Fruit fly (Drosophila melanogaster) whole organism, wandering third instar larva: Measurements from ENCODE around the gene RhoGAP18B.

Source experiments
- CG32264 ChIP-seq: fragments of 200-800 bp; sonication (Bioruptor generic); optimal IDR thresholded peaks from 2 replicates; lab custom pipeline; 2016; ENCODE audit warnings: missing biosample characterization, missing genetic modification characterization
- CrebA ChIP-seq: fragments of 200-800 bp; sonication (Bioruptor generic); optimal IDR thresholded peaks from 2 replicates; lab custom pipeline; 2016; ENCODE audit warnings: missing biosample characterization, mild to moderate bottlenecking, missing genetic modification characterization, borderline replicate concordance
- Dif ChIP-seq: fragments of 200-275, 200-300 bp; sonication (Bioruptor generic); optimal IDR thresholded peaks from 2 replicates; lab custom pipeline; 2018; ENCODE audit warnings: missing biosample characterization, missing genetic modification characterization; ENCODE audit not compliant: partially characterized antibody
- Myc ChIP-seq: fragments of >200 bp; optimal IDR thresholded peaks from 2 replicates; lab custom pipeline; 2017
- pan ChIP-seq: fragments of >200 bp; optimal IDR thresholded peaks from 2 replicates; lab custom pipeline; 2017

DNA sequence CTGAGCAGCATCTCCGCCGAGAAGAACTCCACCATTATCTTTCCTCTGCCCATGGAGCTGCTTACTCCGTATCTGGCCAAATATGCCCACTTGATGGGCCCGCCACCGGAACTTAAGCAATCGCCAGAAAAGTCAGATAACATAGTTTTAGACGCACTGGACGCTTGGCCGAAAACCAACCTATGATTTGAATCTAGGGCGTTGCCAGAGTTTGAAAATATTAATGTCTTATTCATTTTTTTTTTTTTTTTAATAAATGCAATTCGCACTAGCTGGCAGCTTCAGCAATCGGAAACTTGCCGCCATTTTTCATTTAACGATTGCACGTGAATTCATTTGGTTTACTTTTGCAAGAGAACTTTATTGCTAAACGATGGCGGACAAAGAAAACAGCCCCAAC, 23.0 kb upstream of the RhoGAP18B start, which contains the start of gene HP1D3csd:
- TF ChIP-seq CG32264 (GFP tag; lab: Kevin White, UChicago) (no peak), pan (lab: Kevin White, UChicago) (no peak), Myc (lab: Kevin White, UChicago) (no peak), CrebA (GFP tag; lab: Kevin White, UChicago) (no peak), Dif (GFP tag; lab: Kevin White, UChicago) (no peak)
